Fruit fly (Drosophila melanogaster): ENCODE measurements around the gene CG43338.

DNA sequence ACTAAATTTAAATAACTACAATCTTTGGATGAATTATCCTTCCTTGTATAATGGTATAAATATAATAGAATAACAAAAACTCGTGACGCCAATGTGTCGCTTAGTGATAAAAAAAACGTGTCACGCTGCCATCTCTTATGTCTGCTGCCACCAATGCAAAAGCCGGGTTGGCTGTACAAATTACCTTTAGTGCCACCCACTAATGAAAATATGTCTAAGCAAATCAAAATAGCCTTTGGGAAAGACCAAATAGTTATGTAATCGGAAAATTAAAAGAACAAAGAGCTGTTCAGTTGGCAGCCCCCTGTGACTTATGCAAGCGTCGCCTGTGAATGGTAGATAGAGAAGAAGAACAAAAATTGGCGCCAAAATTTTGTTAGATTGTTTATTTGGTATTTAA, 18.3 kb upstream of the CG43338 start, which contains the start of gene CG10336:
- TF ChIP-seq GATAd (GFP tag; optimal IDR thresholded peaks at IDR 0.05) = no peak
- TF ChIP-seq dsf (GFP tag; optimal IDR thresholded peaks at IDR 0.05; ENCODE audit: borderline replicate concordance) = no peak
- no peak for TF ChIP-seq pan (optimal IDR thresholded peaks at IDR 0.05)
- TF ChIP-seq woc (GFP tag; optimal IDR thresholded peaks at IDR 0.05) = no peak
- TF ChIP-seq CG32264 (GFP tag; optimal IDR thresholded peaks at IDR 0.05) = no peak
- no peak for TF ChIP-seq Vsx2 (GFP tag; optimal IDR thresholded peaks at IDR 0.05; ENCODE audit: partially characterized antibody)
- no peak for TF ChIP-seq Hnf4 (GFP tag; optimal IDR thresholded peaks at IDR 0.05)
- no peak for TF ChIP-seq Abd-B (GFP tag; optimal IDR thresholded peaks at IDR 0.05)
- no peak for TF ChIP-seq h (GFP tag; optimal IDR thresholded peaks at IDR 0.05)
- no peak for TF ChIP-seq Sp1 (GFP tag; optimal IDR thresholded peaks at IDR 0.05)

All from whole organism, wandering third instar larva.